Fruit fly (Drosophila melanogaster): Measurements from ENCODE around the gene Ttc30.
A peak's percentile ranks its signal among the peaks of the same experiment; 100 is the strongest.

Ttc30 gene

DNA sequence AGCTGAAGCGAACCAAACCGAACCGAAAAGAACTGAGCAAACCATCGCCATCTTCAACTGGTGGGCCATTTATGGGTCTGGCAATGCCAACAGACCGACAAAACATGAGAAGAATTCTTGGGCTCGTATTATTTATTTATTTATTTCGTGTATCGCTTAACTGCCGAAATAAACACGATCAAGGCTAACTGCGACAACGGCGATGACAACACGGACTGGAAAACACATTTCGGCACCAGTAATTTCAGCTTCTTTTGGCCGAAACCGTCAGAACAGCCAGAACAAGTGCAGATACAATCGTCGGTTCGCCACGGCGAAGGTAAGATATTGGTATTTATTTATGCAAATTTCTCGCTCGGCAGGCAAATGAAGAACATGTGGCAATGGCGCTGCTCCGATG is 9.4 kb upstream of the Ttc30 start:
- no peak for TF ChIP-seq lola (GFP tag; optimal IDR thresholded peaks at IDR 0.05)
- TF ChIP-seq brk (GFP tag; optimal IDR thresholded peaks at IDR 0.05) = no peak
- TF ChIP-seq usp (GFP tag; optimal IDR thresholded peaks at IDR 0.05) = no peak
- TF ChIP-seq ey (GFP tag; optimal IDR thresholded peaks at IDR 0.05) = no peak
- TF ChIP-seq CrebA (GFP tag; optimal IDR thresholded peaks at IDR 0.05; ENCODE audit: borderline replicate concordance) = no peak
- no peak for TF ChIP-seq GATAd (GFP tag; optimal IDR thresholded peaks at IDR 0.05)
- no peak for TF ChIP-seq dl (GFP tag; optimal IDR thresholded peaks at IDR 0.05; ENCODE audit: insufficient read depth in 1 of 2, partially characterized antibody in 2 of 2)
- TF ChIP-seq Hnf4 (GFP tag; optimal IDR thresholded peaks at IDR 0.05) = no peak
- TF ChIP-seq fru (GFP tag; optimal IDR thresholded peaks at IDR 0.05) = no peak
- no peak for TF ChIP-seq jim (GFP tag; optimal IDR thresholded peaks at IDR 0.05)
- no peak for TF ChIP-seq Dif (GFP tag; optimal IDR thresholded peaks at IDR 0.05; ENCODE audit: partially characterized antibody)
- no peak for TF ChIP-seq Mio (GFP tag; optimal IDR thresholded peaks at IDR 0.05)
- TF ChIP-seq tai (GFP tag; optimal IDR thresholded peaks at IDR 0.05) = no peak
- TF ChIP-seq psq (GFP tag; optimal IDR thresholded peaks at IDR 0.05) = no peak
- TF ChIP-seq Sp1 (GFP tag; optimal IDR thresholded peaks at IDR 0.05) = no peak

DNA sequence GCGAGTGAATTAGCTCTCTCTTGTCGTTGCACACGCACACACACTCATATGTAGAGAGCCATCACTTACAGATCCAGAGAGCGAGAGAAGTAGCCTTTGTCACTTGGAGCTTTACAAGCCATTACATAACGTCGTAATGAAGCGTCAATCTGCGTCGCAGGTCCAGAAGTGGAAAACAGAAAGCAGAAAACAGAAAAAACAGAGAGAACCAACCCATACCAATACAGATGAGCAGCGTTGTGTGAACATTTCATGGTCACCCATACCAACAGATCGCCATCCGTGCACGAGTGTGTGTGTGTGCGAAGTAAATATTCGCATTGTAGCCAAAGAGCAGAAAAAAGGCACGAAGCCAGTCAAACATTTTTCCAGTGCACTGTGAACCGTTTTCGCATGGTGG is 8.3 kb upstream of the Ttc30 start:
- TF ChIP-seq tai (GFP tag; optimal IDR thresholded peaks at IDR 0.05) (no peak), sage (GFP tag; optimal IDR thresholded peaks at IDR 0.05) (no peak), CG9705 (GFP tag; optimal IDR thresholded peaks at IDR 0.05) (no peak), Mio (GFP tag; optimal IDR thresholded peaks at IDR 0.05) (no peak), GATAd (GFP tag; optimal IDR thresholded peaks at IDR 0.05) (no peak), Hr78 (GFP tag; optimal IDR thresholded peaks at IDR 0.05) (no peak), Rel (GFP tag; optimal IDR thresholded peaks at IDR 0.05) (no peak), Rel (tag; optimal IDR thresholded peaks at IDR 0.05) (no peak)

- TF ChIP-seq usp (GFP tag; optimal IDR thresholded peaks at IDR 0.05) (no peak), Myc (optimal IDR thresholded peaks at IDR 0.05) (no peak), dsf (GFP tag; optimal IDR thresholded peaks at IDR 0.05; ENCODE audit: borderline replicate concordance) (no peak), dmrt93B (GFP tag; optimal IDR thresholded peaks at IDR 0.05) (no peak), Sp1 (GFP tag; optimal IDR thresholded peaks at IDR 0.05) (no peak), pan (optimal IDR thresholded peaks at IDR 0.05) (no peak), OdsH (GFP tag; optimal IDR thresholded peaks at IDR 0.05) (no peak), Rel (GFP tag; optimal IDR thresholded peaks at IDR 0.05) (no peak), Rel (tag; optimal IDR thresholded peaks at IDR 0.05) (no peak), Abd-B (GFP tag; optimal IDR thresholded peaks at IDR 0.05) (no peak), Vsx2 (GFP tag; optimal IDR thresholded peaks at IDR 0.05; ENCODE audit: partially characterized antibody) (no peak), brk (GFP tag; optimal IDR thresholded peaks at IDR 0.05) (no peak), Hnf4 (GFP tag; optimal IDR thresholded peaks at IDR 0.05) (no peak), sv (GFP tag; optimal IDR thresholded peaks at IDR 0.05) (no peak), GATAd (GFP tag; optimal IDR thresholded peaks at IDR 0.05) (no peak), Mio (GFP tag; optimal IDR thresholded peaks at IDR 0.05) (no peak), h (GFP tag; optimal IDR thresholded peaks at IDR 0.05) (peak; percentile 2), tai (GFP tag; optimal IDR thresholded peaks at IDR 0.05) (peak; percentile 31), lola (GFP tag; optimal IDR thresholded peaks at IDR 0.05) (no peak)
Measured at dm6 chr2L:13101477-13101876, 5.1 kb upstream of the Ttc30 start.

DNA sequence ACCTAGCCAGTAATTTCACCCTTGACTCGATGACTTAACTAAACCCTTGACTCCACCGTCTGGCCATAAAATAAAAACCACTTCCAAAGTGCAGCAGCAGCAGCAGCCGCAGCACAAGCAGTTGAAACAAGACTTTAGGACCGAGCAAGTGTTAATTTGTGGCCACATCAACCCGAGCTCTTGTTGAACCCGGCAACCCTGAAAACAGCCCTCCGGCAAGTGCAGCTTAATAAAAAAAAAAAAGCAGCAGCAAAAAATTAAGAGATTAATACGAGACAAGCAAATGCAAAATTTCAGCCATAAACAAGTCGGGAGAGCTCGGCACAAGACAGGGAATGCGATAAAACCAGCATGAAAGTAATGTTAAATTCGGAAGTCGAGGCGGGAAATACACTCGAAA is 1.8 kb upstream of the Ttc30 start:
- TF ChIP-seq dsf (GFP tag; optimal IDR thresholded peaks at IDR 0.05; ENCODE audit: borderline replicate concordance) = no peak
- TF ChIP-seq Myc (optimal IDR thresholded peaks at IDR 0.05) = no peak
- no peak for TF ChIP-seq Dfd (GFP tag; optimal IDR thresholded peaks at IDR 0.05)
- TF ChIP-seq foxo (GFP tag; optimal IDR thresholded peaks at IDR 0.05) = no peak
- no peak for TF ChIP-seq ey (GFP tag; optimal IDR thresholded peaks at IDR 0.05)
- TF ChIP-seq Hnf4 (GFP tag; optimal IDR thresholded peaks at IDR 0.05) = no peak
- no peak for TF ChIP-seq Rel (GFP tag; optimal IDR thresholded peaks at IDR 0.05)
- no peak for TF ChIP-seq Rel (tag; optimal IDR thresholded peaks at IDR 0.05)
- TF ChIP-seq Sp1 (GFP tag; optimal IDR thresholded peaks at IDR 0.05) = no peak
- TF ChIP-seq dmrt93B (GFP tag; optimal IDR thresholded peaks at IDR 0.05) = no peak
- TF ChIP-seq N (GFP tag; optimal IDR thresholded peaks at IDR 0.05) = no peak
- TF ChIP-seq GATAd (GFP tag; optimal IDR thresholded peaks at IDR 0.05) = no peak

dm6 chr2L:13113580-13113979 is 7.0 kb downstream of the Ttc30 start:
- no peak for TF ChIP-seq OdsH (GFP tag; optimal IDR thresholded peaks at IDR 0.05)
- no peak for TF ChIP-seq Hr83 (GFP tag; optimal IDR thresholded peaks at IDR 0.05; ENCODE audit: poor library complexity, severe bottlenecking)
- TF ChIP-seq Abd-B (GFP tag; optimal IDR thresholded peaks at IDR 0.05) = no peak
- no peak for TF ChIP-seq rgr (GFP tag; optimal IDR thresholded peaks at IDR 0.05)
- no peak for TF ChIP-seq Vsx2 (GFP tag; optimal IDR thresholded peaks at IDR 0.05; ENCODE audit: partially characterized antibody)
- TF ChIP-seq usp (GFP tag; optimal IDR thresholded peaks at IDR 0.05) = no peak
- no peak for TF ChIP-seq br (GFP tag; optimal IDR thresholded peaks at IDR 0.05)
- TF ChIP-seq dsf (GFP tag; optimal IDR thresholded peaks at IDR 0.05; ENCODE audit: borderline replicate concordance) = no peak
- TF ChIP-seq foxo (GFP tag; optimal IDR thresholded peaks at IDR 0.05) = no peak
- TF ChIP-seq CG9705 (GFP tag; optimal IDR thresholded peaks at IDR 0.05) = no peak
- TF ChIP-seq Hnf4 (GFP tag; optimal IDR thresholded peaks at IDR 0.05) = no peak
- TF ChIP-seq dl (GFP tag; optimal IDR thresholded peaks at IDR 0.05; ENCODE audit: insufficient read depth in 1 of 2, partially characterized antibody in 2 of 2) = no peak
- TF ChIP-seq Jra (GFP tag; optimal IDR thresholded peaks at IDR 0.05) = no peak
- no peak for TF ChIP-seq h (GFP tag; optimal IDR thresholded peaks at IDR 0.05)
- TF ChIP-seq Dfd (GFP tag; optimal IDR thresholded peaks at IDR 0.05) = no peak
